Fruit fly (Drosophila melanogaster) whole organism, prepupa: ENCODE results near the gene TfIIA-S.
A peak's percentile ranks its signal among the peaks of the same experiment; 100 is the strongest.

Experiments
- Blimp-1 ChIP-seq: fragments of 200-800 bp; sonication (Bioruptor generic); optimal IDR thresholded peaks from 3 replicates; lab custom pipeline; 2017; ENCODE audit warnings: missing biosample characterization, missing genetic modification characterization, mild to moderate bottlenecking, moderate library complexity, missing genetic modification reagents
- CG10631 ChIP-seq: fragments of 200-800 bp; sonication (Bioruptor generic); optimal IDR thresholded peaks from 2 replicates; lab custom pipeline; 2016; ENCODE audit warnings: missing biosample characterization, missing genetic modification characterization
- CG10669 ChIP-seq: fragments of 200-800 bp; sonication (Bioruptor generic); optimal IDR thresholded peaks from 3 replicates; lab custom pipeline; 2018; ENCODE audit warnings: missing biosample characterization, mild to moderate bottlenecking, missing genetic modification characterization, moderate library complexity
- CG11762 ChIP-seq: fragments of 200-800 bp; sonication (Bioruptor generic); optimal IDR thresholded peaks from 3 replicates; lab custom pipeline; 2016; ENCODE audit warnings: missing biosample characterization, missing genetic modification characterization; ENCODE audit not compliant: insufficient read depth
- CG15336 ChIP-seq: fragments of 200-800 bp; sonication (Bioruptor generic); IDR thresholded peaks from 2 replicates; pipeline ENCODE4 v1.3.6; 2022; ENCODE audit warnings: missing biosample characterization, missing genetic modification characterization
- CG16779 ChIP-seq: fragments of 200-800 bp; sonication (Bioruptor generic); optimal IDR thresholded peaks from 3 replicates; lab custom pipeline; 2017; ENCODE audit warnings: missing biosample characterization, mild to moderate bottlenecking, missing genetic modification characterization
- CG3032 ChIP-seq: fragments of 200-800 bp; optimal IDR thresholded peaks from 2 replicates; lab custom pipeline; 2019; ENCODE audit warnings: missing biosample characterization, mild to moderate bottlenecking, missing genetic modification characterization, moderate library complexity
- CG31627 ChIP-seq: fragments of 200-800 bp; sonication (Bioruptor generic); optimal IDR thresholded peaks from 3 replicates; lab custom pipeline; 2016; ENCODE audit warnings: missing biosample characterization, missing genetic modification characterization
- CG34406 ChIP-seq: fragments of 200-800 bp; sonication (Bioruptor generic); optimal IDR thresholded peaks from 3 replicates; lab custom pipeline; 2016; ENCODE audit warnings: missing biosample characterization, missing genetic modification characterization
- CG4318 ChIP-seq: fragments of 200-800 bp; sonication (Bioruptor generic); optimal IDR thresholded peaks from 3 replicates; lab custom pipeline; 2017; ENCODE audit warnings: missing biosample characterization, mild to moderate bottlenecking, missing genetic modification characterization
- CG6163 ChIP-seq: fragments of 200-800 bp; sonication (Bioruptor generic); IDR thresholded peaks from 3 replicates; pipeline ENCODE4 v1.3.6; 2022; ENCODE audit warnings: missing biosample characterization, missing genetic modification characterization
- CG6276 ChIP-seq: fragments of 200-800 bp; sonication (Bioruptor generic); optimal IDR thresholded peaks from 2 replicates; lab custom pipeline; 2017; ENCODE audit warnings: missing biosample characterization, mild to moderate bottlenecking, missing genetic modification characterization
- CG6792 ChIP-seq: fragments of 200-800 bp; sonication (Bioruptor generic); optimal IDR thresholded peaks from 3 replicates; lab custom pipeline; 2016; ENCODE audit warnings: missing biosample characterization, missing genetic modification characterization
- CG6808 ChIP-seq: fragments of 200-800 bp; sonication (Bioruptor generic); optimal IDR thresholded peaks from 3 replicates; lab custom pipeline; 2017; ENCODE audit warnings: missing biosample characterization, missing genetic modification characterization, mild to moderate bottlenecking, moderate library complexity, missing genetic modification reagents
- CG6854 ChIP-seq: fragments of 200-800 bp; sonication (Bioruptor generic); optimal IDR thresholded peaks from 2 replicates; lab custom pipeline; 2017; ENCODE audit warnings: missing biosample characterization, mild to moderate bottlenecking, missing genetic modification characterization
- CG7368 ChIP-seq: fragments of 200-800 bp; sonication (Bioruptor generic); optimal IDR thresholded peaks from 3 replicates; lab custom pipeline; 2016; ENCODE audit warnings: missing biosample characterization, missing genetic modification characterization
- CG8119 ChIP-seq: fragments of 200-800 bp; sonication (Bioruptor generic); IDR thresholded peaks from 3 replicates; pipeline ENCODE4 v1.3.6; 2022; ENCODE audit warnings: missing biosample characterization, missing genetic modification characterization
- CG8632 ChIP-seq: fragments of 200-800 bp; sonication (Bioruptor generic); optimal IDR thresholded peaks from 3 replicates; lab custom pipeline; 2016; ENCODE audit warnings: missing biosample characterization, missing genetic modification characterization
- Eip75B ChIP-seq: fragments of 200-800 bp; sonication (Bioruptor generic); optimal IDR thresholded peaks from 3 replicates; lab custom pipeline; 2016; ENCODE audit warnings: missing biosample characterization, missing genetic modification characterization
- Eip78C ChIP-seq: fragments of 200-800 bp; sonication (Bioruptor generic); peaks from one replicate; lab custom pipeline; 2016; ENCODE audit warnings: missing biosample characterization, missing genetic modification characterization
- Ets96B ChIP-seq: fragments of 200-800 bp; optimal IDR thresholded peaks from 2 replicates; lab custom pipeline; 2019; ENCODE audit warnings: missing biosample characterization, mild to moderate bottlenecking, missing genetic modification characterization, moderate library complexity
- Hr38 ChIP-seq: sonication (Bioruptor generic); optimal IDR thresholded peaks from 2 replicates; lab custom pipeline; 2016; ENCODE audit warnings: missing biosample characterization, missing genetic modification characterization
- Hr39 ChIP-seq: fragments of 200-800 bp; sonication (Bioruptor generic); optimal IDR thresholded peaks from 2 replicates; lab custom pipeline; 2016; ENCODE audit warnings: missing biosample characterization, missing genetic modification characterization
- Hr4 ChIP-seq: fragments of 200-800 bp; sonication (Bioruptor generic); optimal IDR thresholded peaks from 3 replicates; lab custom pipeline; 2016; ENCODE audit warnings: missing biosample characterization, missing genetic modification characterization
- Lpt ChIP-seq: fragments of 200-800 bp; sonication (Bioruptor generic); optimal IDR thresholded peaks from 3 replicates; lab custom pipeline; 2016; ENCODE audit warnings: missing biosample characterization, missing genetic modification characterization
- Met ChIP-seq: fragments of 200-800 bp; sonication (Bioruptor generic); optimal IDR thresholded peaks from 3 replicates; lab custom pipeline; 2016; ENCODE audit warnings: missing biosample characterization, missing genetic modification characterization
- OdsH ChIP-seq: fragments of 200-800 bp; sonication (Bioruptor generic); optimal IDR thresholded peaks from 3 replicates; lab custom pipeline; 2016; ENCODE audit warnings: missing biosample characterization, missing genetic modification characterization
- Sox102F ChIP-seq: fragments of 200-800 bp; sonication (Bioruptor generic); optimal IDR thresholded peaks from 2 replicates; lab custom pipeline; 2016; ENCODE audit warnings: missing biosample characterization, mild to moderate bottlenecking, missing genetic modification characterization
- Sox14 ChIP-seq: fragments of 200-800 bp; sonication (Bioruptor generic); optimal IDR thresholded peaks from 3 replicates; lab custom pipeline; 2016; ENCODE audit warnings: missing biosample characterization, missing genetic modification characterization
- Sox15 ChIP-seq: fragments of 200-800 bp; sonication (Bioruptor generic); optimal IDR thresholded peaks from 3 replicates; lab custom pipeline; 2016; ENCODE audit warnings: missing biosample characterization, missing genetic modification characterization
- achi ChIP-seq: fragments of 200-800 bp; sonication (Bioruptor generic); optimal IDR thresholded peaks from 3 replicates; lab custom pipeline; 2016; ENCODE audit warnings: missing biosample characterization, missing genetic modification characterization
- acj6 ChIP-seq: fragments of 200-800 bp; sonication (Bioruptor generic); optimal IDR thresholded peaks from 3 replicates; lab custom pipeline; 2016; ENCODE audit warnings: missing biosample characterization, missing genetic modification characterization
- cyc ChIP-seq: fragments of 200-800 bp; sonication (Bioruptor generic); optimal IDR thresholded peaks from 3 replicates; lab custom pipeline; 2016; ENCODE audit warnings: missing biosample characterization, missing genetic modification characterization
- dac ChIP-seq: fragments of 200-800 bp; sonication (Bioruptor generic); optimal IDR thresholded peaks from 2 replicates; lab custom pipeline; 2017; ENCODE audit warnings: missing biosample characterization, mild to moderate bottlenecking, missing genetic modification characterization
- eg ChIP-seq: fragments of 200-800 bp; sonication (Bioruptor generic); IDR thresholded peaks from 3 replicates; pipeline ENCODE4 v1.3.6; 2022; ENCODE audit warnings: missing biosample characterization, missing genetic modification characterization
- esn ChIP-seq: fragments of 200-800 bp; sonication (Bioruptor generic); optimal IDR thresholded peaks from 2 replicates; lab custom pipeline; 2016; ENCODE audit warnings: missing biosample characterization, mild to moderate bottlenecking, missing genetic modification characterization, moderate library complexity
- fd59A ChIP-seq: fragments of 200-800 bp; sonication (Bioruptor generic); optimal IDR thresholded peaks from 2 replicates; lab custom pipeline; 2017; ENCODE audit warnings: missing biosample characterization, mild to moderate bottlenecking, missing genetic modification characterization, missing genetic modification reagents
- fd85E ChIP-seq: fragments of 200-800 bp; sonication (Bioruptor generic); optimal IDR thresholded peaks from 3 replicates; lab custom pipeline; 2016; ENCODE audit warnings: missing biosample characterization, missing genetic modification characterization
- fkh ChIP-seq: fragments of 200-800 bp; sonication (Bioruptor generic); optimal IDR thresholded peaks from 3 replicates; lab custom pipeline; 2017; ENCODE audit warnings: missing biosample characterization, mild to moderate bottlenecking, missing genetic modification characterization, moderate library complexity
- lz ChIP-seq: fragments of 200-800 bp; sonication (Bioruptor generic); optimal IDR thresholded peaks from 3 replicates; lab custom pipeline; 2016; ENCODE audit warnings: missing biosample characterization, missing genetic modification characterization
- net ChIP-seq: fragments of 200-800 bp; sonication (Bioruptor generic); optimal IDR thresholded peaks from 3 replicates; lab custom pipeline; 2016; ENCODE audit warnings: missing biosample characterization, missing genetic modification characterization
- pdm3 ChIP-seq: fragments of 200-800 bp; sonication (Bioruptor generic); optimal IDR thresholded peaks from 3 replicates; lab custom pipeline; 2016; ENCODE audit warnings: missing biosample characterization, missing genetic modification characterization
- salr ChIP-seq, 2 experiments: fragments of 200-800 bp; sonication (Bioruptor generic); optimal IDR thresholded peaks; 3 replicates each; lab custom pipeline; 2016 to 2018; ENCODE audit warnings: missing biosample characterization in 2 of 2, missing genetic modification characterization in 2 of 2, mild to moderate bottlenecking in 1 of 2
- spab ChIP-seq: fragments of 200-800 bp; sonication (Bioruptor generic); optimal IDR thresholded peaks from 2 replicates; lab custom pipeline; 2017; ENCODE audit warnings: missing biosample characterization, mild to moderate bottlenecking, missing genetic modification characterization, missing genetic modification reagents
- svp ChIP-seq: fragments of 200-800 bp; sonication (Bioruptor generic); peaks from one replicate; lab custom pipeline; 2016; ENCODE audit warnings: missing biosample characterization, missing genetic modification characterization

TfIIA-S gene

dm6 chr3R:23922502-23923350 is 31.9 kb upstream of the TfIIA-S start, which contains the start of the genes sba and CG31141 (continued):
- no peak for TF ChIP-seq lz (GFP tag; lab: Kevin White, UChicago)
- no peak for TF ChIP-seq CG8119 (GFP tag; lab: Robert Waterston, UW)
- no peak for TF ChIP-seq CG16779 (tag; lab: Kevin White, UChicago)
- no peak for TF ChIP-seq net (GFP tag; lab: Kevin White, UChicago)
- no peak for TF ChIP-seq acj6
- peak; percentile 25 for TF ChIP-seq esn (GFP tag; lab: Kevin White, UChicago)
- no peak for TF ChIP-seq Hr38 (GFP tag; lab: Kevin White, UChicago)
- TF ChIP-seq CG6163 = no peak
- no peak for TF ChIP-seq cyc (GFP tag; lab: Kevin White, UChicago)

DNA sequence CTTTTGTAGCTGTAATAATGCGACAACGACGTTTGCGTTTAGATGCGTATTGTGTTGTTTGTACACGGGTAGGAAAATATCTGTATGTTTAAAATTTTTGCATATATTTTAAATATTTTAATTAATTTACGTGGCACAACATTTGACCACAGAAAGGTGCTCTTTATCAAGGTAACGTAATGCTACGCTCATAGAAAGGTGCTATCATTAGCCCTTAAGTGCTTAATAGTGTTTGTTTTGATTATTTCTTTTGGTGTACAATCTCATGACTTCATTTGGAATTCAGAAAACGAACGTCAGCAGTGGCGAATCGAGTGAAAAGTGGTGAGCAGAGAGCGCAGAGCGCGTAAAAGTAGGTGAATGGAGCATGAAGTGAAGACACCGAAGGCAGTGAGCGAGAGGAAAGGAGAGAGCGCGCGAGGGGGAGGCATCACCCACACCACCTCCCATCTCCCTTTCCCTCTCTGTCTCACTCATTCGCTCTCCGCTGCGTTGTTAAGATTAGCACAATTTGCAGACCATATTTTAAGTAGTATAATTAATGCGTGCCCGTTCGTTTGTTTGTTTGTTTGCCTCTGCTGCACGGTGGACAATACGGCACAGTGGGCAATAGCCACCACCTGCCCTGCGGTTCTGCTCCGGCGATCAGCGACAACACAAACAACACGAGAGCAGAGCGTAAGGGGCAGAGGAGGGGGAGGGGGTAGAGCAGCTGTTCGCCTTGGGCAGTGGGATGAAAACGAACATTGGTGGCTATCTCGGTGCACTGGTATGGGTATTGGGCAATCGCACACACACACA is 31.0 kb upstream of the TfIIA-S start:
- TF ChIP-seq Eip78C (GFP tag; lab: Kevin White, UChicago) (peak; percentile 92), eg (GFP tag; lab: Robert Waterston, UW) (peak; percentile 81), fkh (peak; percentile 92), net (GFP tag; lab: Kevin White, UChicago) (peak; percentile 26), CG6163 (peak; percentile 60; the same call in 2 of the 3 replicates), Hr39 (GFP tag; lab: Kevin White, UChicago) (no peak), Sox15 (no peak), dac (GFP tag; lab: Kevin White, UChicago) (peak; percentile 41), CG10669 (GFP tag; lab: Kevin White, UChicago) (peak; percentile 49), OdsH (GFP tag; lab: Kevin White, UChicago) (peak; percentile 68), spab (no peak), Sox14 (GFP tag; lab: Kevin White, UChicago) (no peak), CG3032 (tag; lab: Kevin White, UChicago) (peak; percentile 47), CG6276 (GFP tag; lab: Kevin White, UChicago) (no peak), Met (GFP tag; lab: Kevin White, UChicago) (peak; percentile 9), esn (GFP tag; lab: Kevin White, UChicago) (no peak), CG8119 (GFP tag; lab: Robert Waterston, UW) (peak; percentile 67), Hr38 (GFP tag; lab: Kevin White, UChicago) (no peak), CG31627 (no peak), CG16779 (tag; lab: Kevin White, UChicago) (no peak), svp (peak; percentile 73), CG4318 (no peak), Sox102F (GFP tag; lab: Kevin White, UChicago) (no peak), CG6808 (GFP tag; lab: Kevin White, UChicago) (no peak), acj6 (peak; percentile 45), CG6792 (peak; percentile 26), CG11762 (GFP tag; lab: Kevin White, UChicago) (no peak), Lpt (no peak), CG6854 (GFP tag; lab: Kevin White, UChicago) (no peak), fd85E (GFP tag; lab: Kevin White, UChicago) (no peak), CG10631 (GFP tag; lab: Kevin White, UChicago) (peak; percentile 38), lz (GFP tag; lab: Kevin White, UChicago) (no peak), CG7368 (GFP tag; lab: Kevin White, UChicago) (peak; percentile 47), Blimp-1 (GFP tag; lab: Kevin White, UChicago) (no peak), Hr4 (GFP tag; lab: Kevin White, UChicago) (peak; percentile 69), CG8632 (GFP tag; lab: Kevin White, UChicago) (peak; percentile 30), pdm3 (GFP tag; lab: Kevin White, UChicago) (peak; percentile 31), salr (GFP tag; optimal IDR thresholded peaks at IDR 0.05; lab: Kevin White, UChicago) (no peak), CG15336 (GFP tag; lab: Robert Waterston, UW) (peak; percentile 82), achi (GFP tag; lab: Kevin White, UChicago) (peak; percentile 61), Ets96B (tag; lab: Kevin White, UChicago) (peak; percentile 65), Eip75B (GFP tag; lab: Kevin White, UChicago) (no peak), CG34406 (peak; percentile 12), fd59A (GFP tag; lab: Kevin White, UChicago) (no peak)
